Worm (Caenorhabditis elegans) whole organism, L3 larva: ENCODE measurements around the gene M18.3.

Experiments
- ZK546.5 ChIP-seq: sonication (generic microtip); optimal IDR thresholded peaks from 2 replicates; lab custom pipeline; 2017; ENCODE audit warnings: missing biosample characterization, missing genetic modification characterization
- aly-2 ChIP-seq: fragments of 150-350 bp; optimal IDR thresholded peaks from 2 replicates; lab custom pipeline; 2014; ENCODE audit warnings: missing biosample characterization, missing genetic modification characterization
- ama-1 ChIP-seq: fragments of 150-350 bp; optimal IDR thresholded peaks from 2 replicates; lab custom pipeline; 2018
- ceh-16 ChIP-seq: sonication (generic microtip); optimal IDR thresholded peaks from 2 replicates; lab custom pipeline; 2017; ENCODE audit warnings: missing biosample characterization, missing genetic modification characterization
- ceh-82 ChIP-seq: fragments of 150-350 bp; optimal IDR thresholded peaks from 2 replicates; lab custom pipeline; 2014; ENCODE audit warnings: missing biosample characterization, missing genetic modification characterization
- ceh-9 ChIP-seq: sonication (generic microtip); optimal IDR thresholded peaks from 2 replicates; lab custom pipeline; 2018; ENCODE audit warnings: missing biosample characterization, missing genetic modification characterization
- daf-12 ChIP-seq: fragments of 150-350 bp; optimal IDR thresholded peaks from 2 replicates; lab custom pipeline; 2014; ENCODE audit warnings: missing biosample characterization, missing genetic modification reagents, missing genetic modification characterization
- egl-27 ChIP-seq: sonication (generic microtip); optimal IDR thresholded peaks from 4 replicates; lab custom pipeline; 2017; ENCODE audit warnings: missing biosample characterization, missing genetic modification reagents, missing genetic modification characterization
- egl-5 ChIP-seq: fragments of 150-350 bp; optimal IDR thresholded peaks from 2 replicates; lab custom pipeline; 2017; ENCODE audit warnings: missing biosample characterization, missing genetic modification reagents, missing genetic modification characterization, inconsistent platforms
- elt-1 ChIP-seq: fragments of 150-350 bp; optimal IDR thresholded peaks from 2 replicates; lab custom pipeline; 2014; ENCODE audit warnings: missing biosample characterization, missing genetic modification characterization
- elt-2 ChIP-seq: sonication (generic microtip); optimal IDR thresholded peaks from 2 replicates; lab custom pipeline; 2016; ENCODE audit warnings: missing genetic modification reagents, mild to moderate bottlenecking, missing genetic modification characterization, missing compliant biosample characterization
- elt-3 ChIP-seq, 3 experiments: fragments of 150-350 bp in 1 of 3; sonication (generic microtip) in 2 of 3; optimal IDR thresholded peaks; 2 replicates in 2 of 3; 4 replicates in 1 of 3; lab custom pipeline; 2014 to 2017; ENCODE audit warnings: missing biosample characterization in 3 of 3, missing genetic modification characterization in 3 of 3
- hmg-11 ChIP-seq: sonication (generic microtip); optimal IDR thresholded peaks from 2 replicates; lab custom pipeline; 2016; ENCODE audit warnings: missing genetic modification characterization, missing compliant biosample characterization
- lin-15B ChIP-seq: fragments of 150-350 bp; optimal IDR thresholded peaks from 2 replicates; lab custom pipeline; 2014; ENCODE audit warnings: missing biosample characterization, missing genetic modification characterization
- lsy-12 ChIP-seq: sonication (generic microtip); optimal IDR thresholded peaks from 2 replicates; lab custom pipeline; 2016; ENCODE audit warnings: mild to moderate bottlenecking, missing genetic modification characterization, missing compliant biosample characterization
- mdl-1 ChIP-seq: fragments of 150-350 bp; optimal IDR thresholded peaks from 2 replicates; lab custom pipeline; 2014; ENCODE audit warnings: missing biosample characterization, missing genetic modification characterization
- nfya-1 ChIP-seq: sonication (generic microtip); optimal IDR thresholded peaks from 2 replicates; lab custom pipeline; 2017; ENCODE audit warnings: missing genetic modification characterization, mild to moderate bottlenecking, missing compliant biosample characterization, antibody characterized with exemption, moderate library complexity; ENCODE audit not compliant: insufficient read depth
- nhr-11 ChIP-seq: fragments of 150-350 bp; optimal IDR thresholded peaks from 2 replicates; lab custom pipeline; 2014; ENCODE audit warnings: missing biosample characterization, missing genetic modification characterization
- nhr-23 ChIP-seq: fragments of 150-350 bp; optimal IDR thresholded peaks from 2 replicates; lab custom pipeline; 2014; ENCODE audit warnings: missing biosample characterization, missing genetic modification reagents, missing genetic modification characterization
- nhr-237 ChIP-seq: fragments of 150-350 bp; optimal IDR thresholded peaks from 2 replicates; lab custom pipeline; 2014; ENCODE audit warnings: missing biosample characterization, missing genetic modification characterization
- nhr-28 ChIP-seq: fragments of 150-350 bp; optimal IDR thresholded peaks from 2 replicates; lab custom pipeline; 2014; ENCODE audit warnings: missing biosample characterization, missing genetic modification characterization
- nhr-76 ChIP-seq: fragments of 150-350 bp; sonication (generic microtip); optimal IDR thresholded peaks from 5 replicates; lab custom pipeline; 2014; ENCODE audit warnings: missing biosample characterization, missing genetic modification characterization
- nhr-77 ChIP-seq: fragments of 150-350 bp; optimal IDR thresholded peaks from 2 replicates; lab custom pipeline; 2014; ENCODE audit warnings: missing biosample characterization, missing genetic modification characterization
- pqm-1 ChIP-seq: fragments of 150-350 bp; optimal IDR thresholded peaks from 2 replicates; lab custom pipeline; 2017; ENCODE audit warnings: missing biosample characterization, missing genetic modification characterization, inconsistent platforms
- sea-2 ChIP-seq: fragments of 150-350 bp; sonication (generic microtip); optimal IDR thresholded peaks from 4 replicates; lab custom pipeline; 2014; ENCODE audit warnings: missing biosample characterization, missing genetic modification reagents, missing genetic modification characterization
- skn-1 ChIP-seq: fragments of 150-350 bp; optimal IDR thresholded peaks from 2 replicates; lab custom pipeline; 2014; ENCODE audit warnings: missing biosample characterization, missing genetic modification characterization
- snpc-4 ChIP-seq: fragments of 150-350 bp; optimal IDR thresholded peaks from 2 replicates; lab custom pipeline; 2014; ENCODE audit warnings: missing biosample characterization, missing genetic modification characterization
- tbx-2 ChIP-seq: sonication (generic microtip); optimal IDR thresholded peaks from 2 replicates; lab custom pipeline; 2016; ENCODE audit warnings: mild to moderate bottlenecking, missing genetic modification characterization, missing compliant biosample characterization
- unc-39 ChIP-seq: sonication (generic microtip); optimal IDR thresholded peaks from 4 replicates; lab custom pipeline; 2017; ENCODE audit warnings: missing biosample characterization, missing genetic modification characterization
- unc-62 ChIP-seq: fragments of 150-350 bp; sonication (generic microtip); optimal IDR thresholded peaks from 4 replicates; lab custom pipeline; 2014; ENCODE audit warnings: missing biosample characterization, missing genetic modification reagents, missing genetic modification characterization
- zag-1 ChIP-seq: fragments of 150-350 bp; optimal IDR thresholded peaks from 2 replicates; lab custom pipeline; 2014; ENCODE audit warnings: missing biosample characterization, missing genetic modification characterization

Gene M18.3

DNA sequence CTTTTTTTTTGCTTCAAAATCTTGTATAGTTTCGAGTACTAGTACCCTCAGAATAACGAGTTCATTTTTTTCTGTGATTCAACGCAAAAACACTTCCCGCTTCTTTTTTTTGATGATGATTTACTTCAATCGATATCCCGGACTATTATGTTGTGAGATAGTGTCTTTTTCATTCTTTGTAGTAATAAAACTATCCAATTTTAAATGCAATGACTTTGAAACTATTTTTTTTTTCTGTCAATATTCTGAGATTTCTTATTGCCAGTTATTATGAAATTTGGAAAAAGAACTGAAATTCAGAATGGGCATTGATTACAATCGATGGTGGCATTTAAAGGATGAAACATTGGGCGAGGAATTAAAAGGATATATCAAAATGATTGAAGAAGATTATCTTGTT is at the start of gene M18.3:
M18.3 (plus strand) TSS at position 301 of the 400 bp plus-strand sequence.
- no peak for TF ChIP-seq elt-3 (tag; optimal IDR thresholded peaks at IDR 0.05; lab: Kevin White, UChicago)
- no peak for TF ChIP-seq nhr-23 (tag; lab: Kevin White, UChicago)
- no peak for TF ChIP-seq lsy-12
- TF ChIP-seq daf-12 (tag; lab: Kevin White, UChicago) = no peak
- no peak for TF ChIP-seq mdl-1
- TF ChIP-seq egl-5 (tag; lab: Kevin White, UChicago) = no peak
- no peak for TF ChIP-seq ceh-16 (tag; lab: Kevin White, UChicago)
- no peak for TF ChIP-seq nhr-76 (tag; lab: Kevin White, UChicago)
- TF ChIP-seq skn-1 (tag; lab: Kevin White, UChicago) = no peak
- no peak for TF ChIP-seq elt-2 (tag; lab: Kevin White, UChicago)
- TF ChIP-seq nhr-11 (tag; lab: Kevin White, UChicago) = no peak
- TF ChIP-seq hmg-11 (tag; lab: Kevin White, UChicago) = no peak
- no peak for TF ChIP-seq zag-1 (tag; lab: Kevin White, UChicago)
- TF ChIP-seq nfya-1 (tag; lab: Kevin White, UChicago) = no peak
- no peak for TF ChIP-seq ZK546.5 (tag; lab: Kevin White, UChicago)

DNA sequence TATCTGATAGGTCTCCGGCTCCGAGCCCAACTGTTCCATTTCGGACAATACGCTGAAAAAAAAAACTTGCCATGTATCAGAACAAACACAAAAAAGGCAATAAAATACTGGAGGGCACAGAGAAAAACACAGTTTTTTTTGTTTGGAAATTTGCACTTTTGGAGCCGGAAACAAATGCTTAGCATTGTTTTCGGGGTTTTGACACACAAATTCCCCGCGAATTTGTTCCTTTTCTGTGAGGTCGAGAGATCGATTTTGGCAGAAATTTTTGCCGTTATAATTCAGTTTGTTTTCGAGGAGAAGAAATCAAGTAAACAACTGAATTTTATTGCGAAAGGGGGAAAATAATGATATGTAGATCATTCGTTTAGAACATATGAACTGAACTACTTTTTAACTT is 49.1 kb upstream of the M18.3 start, which contains the start of gene K08E4.2:
K08E4.2 (minus strand) TSS at position 54 of the 400 bp plus-strand sequence.
- TF ChIP-seq nhr-77 (tag; lab: Kevin White, UChicago) = no peak
- TF ChIP-seq lin-15B (tag; lab: Kevin White, UChicago) = no peak
- no peak for TF ChIP-seq egl-27 (tag; lab: Kevin White, UChicago)
- no peak for TF ChIP-seq ceh-82 (tag; lab: Kevin White, UChicago)
- TF ChIP-seq aly-2 (tag; lab: Kevin White, UChicago) = no peak
- no peak for TF ChIP-seq daf-12 (tag; lab: Kevin White, UChicago)
- no peak for TF ChIP-seq skn-1 (tag; lab: Kevin White, UChicago)
- no peak for TF ChIP-seq nhr-237 (tag; lab: Kevin White, UChicago)
- no peak for TF ChIP-seq egl-5 (tag; lab: Kevin White, UChicago)
- no peak for TF ChIP-seq nfya-1 (tag; lab: Kevin White, UChicago)
- TF ChIP-seq nhr-11 (tag; lab: Kevin White, UChicago) = no peak
- no peak for TF ChIP-seq nhr-23 (tag; lab: Kevin White, UChicago)
- TF ChIP-seq elt-1 (tag; lab: Kevin White, UChicago) = no peak
- no peak for TF ChIP-seq sea-2

DNA sequence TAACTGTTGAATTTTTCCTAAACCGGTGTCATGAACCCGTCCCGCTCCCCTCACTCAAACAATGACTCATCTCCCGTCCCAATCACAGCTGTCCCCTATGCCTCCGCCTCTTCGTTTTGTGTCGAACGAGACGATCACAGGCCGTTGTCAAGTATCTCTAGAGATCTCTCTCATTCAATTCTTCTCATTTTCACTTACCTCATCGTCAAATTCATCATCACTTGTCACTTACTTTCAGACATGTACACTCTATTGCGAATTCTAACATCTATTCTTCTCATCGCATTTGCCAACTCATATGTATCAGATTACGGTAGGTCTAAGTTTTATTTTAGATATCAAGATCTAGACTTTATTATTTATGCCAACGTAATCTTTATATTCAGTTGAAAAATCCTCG is 48.1 kb upstream of the M18.3 start, which contains the start of gene K08E4.3:
K08E4.3 (plus strand) TSS at position 235 of the 400 bp plus-strand sequence.
- TF ChIP-seq unc-62 (GFP tag; lab: Kevin White, UChicago) = peak; percentile 33
- peak; percentile 55 for TF ChIP-seq nfya-1 (tag; lab: Kevin White, UChicago)
- no peak for TF ChIP-seq mdl-1

DNA sequence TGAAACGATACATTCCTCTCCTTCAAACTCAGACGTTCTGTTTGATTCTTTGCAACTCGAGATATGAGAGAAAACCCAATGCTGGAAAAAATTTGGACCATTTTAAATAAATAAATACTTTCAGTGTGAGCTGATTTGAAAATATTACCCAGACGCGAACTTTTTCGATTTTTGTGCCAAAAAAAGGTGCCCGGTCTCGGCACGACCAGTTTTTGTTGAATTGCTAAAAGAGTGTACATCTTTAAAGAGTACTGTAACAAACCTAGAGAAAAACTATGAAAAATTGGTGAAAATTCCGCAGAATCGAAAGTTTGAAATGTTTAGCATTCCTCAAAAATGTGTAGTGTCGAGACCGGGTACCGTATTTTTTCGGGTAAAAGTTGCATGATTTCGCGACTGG is 44.4 kb upstream of the M18.3 start, which contains the start of gene K08E4.8:
K08E4.8 (minus strand) TSS at position 101 of the 400 bp plus-strand sequence.
- TF ChIP-seq egl-27 (tag; lab: Kevin White, UChicago) = no peak
- TF ChIP-seq unc-39 (tag; lab: Kevin White, UChicago) = no peak
- no peak for TF ChIP-seq nfya-1 (tag; lab: Kevin White, UChicago)
- TF ChIP-seq snpc-4 (tag; lab: Kevin White, UChicago) = no peak
- no peak for TF ChIP-seq ceh-82 (tag; lab: Kevin White, UChicago)
- TF ChIP-seq nhr-28 (tag; lab: Kevin White, UChicago) = no peak
- TF ChIP-seq sea-2 = no peak
- no peak for TF ChIP-seq elt-3 (tag; optimal IDR thresholded peaks at IDR 0.05; lab: Kevin White, UChicago)
- TF ChIP-seq nhr-77 (tag; lab: Kevin White, UChicago) = no peak
- TF ChIP-seq ceh-9 (tag; lab: Kevin White, UChicago) = no peak
- TF ChIP-seq ama-1 (lab: Kevin White, UChicago) = no peak
- no peak for TF ChIP-seq skn-1 (tag; lab: Kevin White, UChicago)
- no peak for TF ChIP-seq pqm-1

DNA sequence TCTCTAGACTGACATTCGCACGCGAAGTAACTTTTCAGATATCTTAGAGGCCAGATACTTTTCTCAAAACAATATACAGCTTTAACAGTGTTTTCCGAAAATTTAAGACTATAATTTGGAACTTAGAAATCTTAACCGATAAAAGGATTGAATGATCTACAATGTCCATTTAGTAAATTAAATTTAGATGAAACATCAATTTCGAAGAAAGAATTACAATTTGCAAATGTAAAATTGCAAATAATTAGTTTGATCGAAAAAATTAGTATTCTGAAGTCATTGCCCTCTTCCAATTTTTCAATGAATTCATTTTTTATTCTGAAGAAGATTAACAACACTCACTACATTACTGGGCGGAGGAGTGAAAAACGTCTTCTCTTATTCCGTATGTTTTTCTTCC is 37.1 kb upstream of the M18.3 start, which contains the start of gene bath-37:
bath-37 (plus strand) TSS at position 301 of the 400 bp plus-strand sequence.
- TF ChIP-seq nhr-11 (tag; lab: Kevin White, UChicago) = no peak
- TF ChIP-seq tbx-2 (tag; lab: Kevin White, UChicago) = no peak
- no peak for TF ChIP-seq skn-1 (tag; lab: Kevin White, UChicago)
- no peak for TF ChIP-seq aly-2 (tag; lab: Kevin White, UChicago)
- TF ChIP-seq sea-2 = no peak
